Worm (Caenorhabditis elegans): ENCODE results near the gene Y75B7AL.2.

The Y75B7AL.2 gene

DNA sequence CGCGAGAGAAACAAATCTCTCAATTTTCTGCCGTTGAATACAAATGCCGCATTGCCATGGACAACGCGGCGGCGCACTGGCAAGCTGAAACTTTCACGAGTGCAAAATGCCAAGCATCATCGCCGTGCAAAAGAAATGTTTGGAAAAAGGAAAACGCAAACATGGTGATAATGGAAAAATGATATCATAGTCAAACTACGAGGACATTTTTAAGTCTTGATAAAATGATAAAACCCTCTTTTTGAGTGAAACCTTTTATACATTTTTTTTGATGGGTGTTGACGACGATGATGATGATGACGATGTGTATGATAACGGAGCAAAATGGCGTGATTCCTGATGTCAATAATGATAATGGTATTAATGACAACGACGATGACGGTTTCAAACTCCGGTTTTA is 70.7 kb downstream of the Y75B7AL.2 start:
- TF ChIP-seq F13C5.2 (tag; optimal IDR thresholded peaks at IDR 0.05) (no peak), ceh-13 (GFP tag; optimal IDR thresholded peaks at IDR 0.05) (no peak), hnd-1 (tag; optimal IDR thresholded peaks at IDR 0.05) (no peak), pes-1 (GFP tag; IDR thresholded peaks at IDR 0.05) (no peak), ceh-36 (tag; optimal IDR thresholded peaks at IDR 0.05) (no peak), tbx-37 (GFP tag; conservative IDR thresholded peaks at IDR 0.05) (no peak), scrt-1 (GFP tag; IDR thresholded peaks at IDR 0.05) (no peak), sea-1 (GFP tag; conservative IDR thresholded peaks at IDR 0.05) (no peak)

DNA sequence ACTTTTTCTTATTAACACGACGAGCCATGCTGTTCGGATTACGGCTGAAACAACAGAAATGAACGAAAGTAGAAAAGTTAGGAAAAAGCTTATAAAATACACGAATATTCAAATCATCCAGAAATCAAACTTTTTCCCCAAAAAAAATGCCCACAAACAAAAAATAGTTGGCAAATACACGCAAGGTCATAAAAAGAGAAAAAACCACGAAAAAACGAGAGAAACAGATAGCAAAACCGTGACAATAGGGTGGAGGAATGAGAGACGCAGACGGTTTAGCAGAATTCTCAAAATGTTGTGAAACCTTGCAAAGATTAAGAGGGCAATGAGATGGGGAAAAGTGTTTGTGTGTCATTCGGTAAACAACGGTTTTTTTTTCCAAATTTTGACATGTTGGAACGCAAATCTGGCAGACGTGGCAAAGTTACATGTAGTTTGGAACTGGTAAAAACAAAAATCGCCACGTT is 72.3 kb downstream of the Y75B7AL.2 start, which contains the start of gene tank-1:
TSS of gene tank-1 (minus strand) at position 51 of the 467 bp plus-strand sequence.
- TF ChIP-seq hmg-4 (GFP tag; optimal IDR thresholded peaks at IDR 0.05) (no peak), scrt-1 (GFP tag; IDR thresholded peaks at IDR 0.05) (no peak), ama-1 (optimal IDR thresholded peaks at IDR 0.05) (no peak), B0310.2 (tag; optimal IDR thresholded peaks at IDR 0.05) (no peak), ceh-13 (GFP tag; optimal IDR thresholded peaks at IDR 0.05) (no peak)
